Fruit fly (Drosophila melanogaster): ENCODE data around the gene CG33234.

CG33234 gene

DNA sequence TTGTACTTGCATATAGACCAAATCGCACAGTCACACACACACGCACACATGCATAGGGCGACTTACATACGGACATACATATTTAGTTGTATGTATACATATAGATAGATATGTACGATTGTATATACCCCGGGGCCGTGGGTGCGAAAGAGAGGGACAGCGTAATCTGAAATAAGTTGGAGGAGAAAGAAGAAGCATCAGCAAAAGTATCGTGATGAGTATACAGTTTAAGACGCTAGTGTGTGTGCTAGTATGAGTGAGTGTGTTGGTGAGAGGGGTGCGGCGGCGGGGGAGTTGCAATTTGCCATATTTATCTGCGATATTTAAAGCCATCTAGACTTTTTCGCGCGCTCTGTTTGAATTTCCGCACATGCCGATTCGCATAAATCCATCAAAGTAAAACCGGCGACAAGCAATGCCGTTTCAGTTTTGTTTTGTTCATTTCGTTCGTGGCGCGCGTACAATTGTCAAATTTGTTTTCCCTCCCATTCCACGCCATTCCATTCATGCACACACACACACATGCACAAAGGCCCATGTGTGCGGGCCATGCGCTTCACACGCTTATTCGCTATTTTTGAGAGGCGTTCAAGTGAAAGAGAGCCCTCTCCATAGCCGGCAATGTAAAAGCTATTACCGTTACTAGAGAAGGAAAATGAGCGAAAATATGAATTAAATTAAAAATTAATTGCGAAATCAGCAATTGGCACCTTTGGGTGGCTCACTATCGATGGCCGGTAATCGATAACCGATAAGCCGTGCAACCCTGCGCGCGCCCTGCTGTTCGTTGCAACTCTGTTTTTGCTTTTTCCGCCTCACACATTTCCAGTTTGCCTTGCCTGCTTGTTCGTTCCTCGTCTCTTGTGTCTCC is 26.3 kb upstream of the CG33234 start (continued):
- TF ChIP-seq Hr3 (GFP tag; optimal IDR thresholded peaks at IDR 0.05) (peak; percentile 44), CG8765 (GFP tag; IDR thresholded peaks at IDR 0.05) (peak; percentile 36; the same call in 1 of the 2 replicates), phol (tag; optimal IDR thresholded peaks at IDR 0.05) (peak; percentile 74), CkIIα-i1 (GFP tag; IDR thresholded peaks at IDR 0.05) (no peak), CG10147 (GFP tag; optimal IDR thresholded peaks at IDR 0.05) (peak; percentile 48), abd-A (tag; optimal IDR thresholded peaks at IDR 0.05) (no peak), fd64A (GFP tag; optimal IDR thresholded peaks at IDR 0.05) (peak; percentile 89), ken (GFP tag; IDR thresholded peaks at IDR 0.05) (peak; percentile 78; the same call in 2 of the 3 replicates), D19A (tag; optimal IDR thresholded peaks at IDR 0.05) (peak; percentile 6), CG12659 (GFP tag; optimal IDR thresholded peaks at IDR 0.05) (peak; percentile 95), Xbp1 (GFP tag; optimal IDR thresholded peaks at IDR 0.05) (peak; percentile 63), prd (optimal IDR thresholded peaks at IDR 0.05) (no peak), prd (GFP tag; IDR thresholded peaks at IDR 0.05) (peak; percentile 46; the same call in 1 of the 3 replicates), CG17385 (GFP tag; optimal IDR thresholded peaks at IDR 0.05) (peak; percentile 94), vvl (GFP tag; IDR thresholded peaks at IDR 0.05) (peak; percentile 96), Hmr (GFP tag; optimal IDR thresholded peaks at IDR 0.05) (peak; percentile 92), fu2 (GFP tag; optimal IDR thresholded peaks at IDR 0.05) (peak; percentile 70), CG33557 (GFP tag; optimal IDR thresholded peaks at IDR 0.05) (peak; percentile 88), CG13296 (GFP tag; optimal IDR thresholded peaks at IDR 0.05) (peak; percentile 93), ci (GFP tag; IDR thresholded peaks at IDR 0.05) (peak; percentile 96), PHDP (tag; optimal IDR thresholded peaks at IDR 0.05) (peak; percentile 83), Usf (GFP tag; optimal IDR thresholded peaks at IDR 0.05) (peak; percentile 34), Hsf (GFP tag; optimal IDR thresholded peaks at IDR 0.05) (peak; percentile 83), gsb (GFP tag; IDR thresholded peaks at IDR 0.05) (peak; percentile 74), Oaz (GFP tag; IDR thresholded peaks at IDR 0.05) (peak; percentile 61), Ets65A (GFP tag) (peak; percentile 98), ase (GFP tag; IDR thresholded peaks at IDR 0.05) (peak; percentile 72), Mad (GFP tag; optimal IDR thresholded peaks at IDR 0.05) (peak; percentile 77), CG12155 (GFP tag; optimal IDR thresholded peaks at IDR 0.05) (peak; percentile 63), CG17912 (GFP tag; optimal IDR thresholded peaks at IDR 0.05) (peak; percentile 91), lmd (GFP tag; IDR thresholded peaks at IDR 0.05) (peak; percentile 48; the same call in 1 of the 2 replicates), Spps (tag; optimal IDR thresholded peaks at IDR 0.05) (peak; percentile 19), bigmax (GFP tag; optimal IDR thresholded peaks at IDR 0.05) (peak; percentile 62)

DNA sequence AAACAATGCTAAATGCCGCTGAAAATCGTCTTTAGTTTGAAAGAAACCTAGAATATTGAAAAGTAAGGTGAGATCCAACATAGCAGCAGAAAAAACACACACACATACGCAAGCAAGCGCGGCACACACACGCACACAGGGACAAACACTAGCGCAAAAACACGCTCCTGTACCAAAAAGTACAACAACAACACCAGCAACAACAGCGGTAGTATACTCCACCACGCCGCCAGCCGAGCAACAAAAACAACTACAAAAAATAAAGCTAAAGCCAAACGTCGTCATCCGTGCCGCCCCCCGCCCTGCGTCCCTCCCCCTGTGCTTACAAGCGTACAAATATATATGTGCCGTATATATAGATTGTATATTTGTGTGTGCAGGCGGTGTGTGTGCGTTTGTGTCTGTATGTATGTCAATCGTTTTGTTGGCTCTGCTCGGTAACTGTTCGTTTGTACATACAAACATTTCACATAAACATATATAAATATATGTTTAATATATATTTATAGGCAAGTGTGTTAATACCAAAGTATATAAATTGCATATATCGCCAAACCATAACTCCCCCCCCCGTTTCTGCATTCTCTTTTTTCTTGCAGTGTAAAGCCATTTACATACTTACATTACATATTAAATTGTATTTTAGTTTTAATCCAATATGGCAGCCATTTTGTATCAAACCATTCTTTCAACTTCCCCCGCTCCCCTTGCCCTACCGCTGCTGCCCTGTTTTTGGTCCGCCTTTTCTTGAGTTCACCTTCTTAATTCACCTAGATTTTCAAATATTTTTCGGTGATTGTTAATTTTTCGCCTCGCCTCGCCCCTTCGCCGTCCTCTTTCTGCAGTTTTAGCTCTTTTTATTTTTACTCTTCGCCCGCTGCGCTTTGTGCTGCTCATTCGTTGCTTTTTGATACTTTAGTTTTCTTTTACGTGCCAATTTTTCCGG is 25.1 kb upstream of the CG33234 start:
- TF ChIP-seq chinmo (GFP tag; IDR thresholded peaks at IDR 0.05; ENCODE audit: partially characterized antibody) (peak; percentile 69; the same call in 1 of the 4 replicates), CG4360 (GFP tag; IDR thresholded peaks at IDR 0.05) (peak; percentile 94), chn (GFP tag; optimal IDR thresholded peaks at IDR 0.05) (no peak), zf30C (GFP tag; optimal IDR thresholded peaks at IDR 0.05) (peak; percentile 45), nmo (GFP tag; optimal IDR thresholded peaks at IDR 0.05) (peak; percentile 6), lbe (GFP tag; optimal IDR thresholded peaks at IDR 0.05) (peak; percentile 7), CG17359 (tag; optimal IDR thresholded peaks at IDR 0.05) (peak; percentile 19), Sox102F (GFP tag; optimal IDR thresholded peaks at IDR 0.05) (peak; percentile 51), cg (GFP tag; optimal IDR thresholded peaks at IDR 0.05) (peak; percentile 86), B-H1 (GFP tag; IDR thresholded peaks at IDR 0.05) (peak; percentile 13; the same call in 1 of the 3 replicates), CG10209 (GFP tag; optimal IDR thresholded peaks at IDR 0.05) (peak; percentile 4), Camta (GFP tag; optimal IDR thresholded peaks at IDR 0.05) (no peak), CG3838 (GFP tag; optimal IDR thresholded peaks at IDR 0.05) (no peak), CG2712 (tag; optimal IDR thresholded peaks at IDR 0.05) (peak; percentile 29), CG15269 (tag; optimal IDR thresholded peaks at IDR 0.05) (peak; percentile 26)

All from whole organism, embryonic.